Fruit fly (Drosophila melanogaster) whole organism, embryonic: Measurements from ENCODE around the gene Rab18.

Experiments
- Adf1 ChIP-seq: fragments of 200-800 bp; sonication (Bioruptor generic); IDR thresholded peaks from 2 replicates; pipeline ENCODE4 v1.3.6; 2022; ENCODE audit warnings: missing biosample characterization, missing genetic modification characterization
- BEAF-32 ChIP-seq: fragments of 200-800 bp; sonication (Bioruptor generic); optimal IDR thresholded peaks from 3 replicates; lab custom pipeline; 2017; ENCODE audit warnings: missing biosample characterization, missing genetic modification characterization, mild to moderate bottlenecking, moderate library complexity, missing genetic modification reagents
- CG11456 ChIP-seq: fragments of 200-800 bp; sonication (Bioruptor generic); IDR thresholded peaks from 3 replicates; pipeline ENCODE4 v1.3.6; 2022; ENCODE audit warnings: missing biosample characterization, missing genetic modification characterization
- CG13287 ChIP-seq: fragments of 200-800 bp; sonication (Bioruptor generic); IDR thresholded peaks from 2 replicates; pipeline ENCODE4 v1.3.6; 2022; ENCODE audit warnings: missing biosample characterization, missing genetic modification characterization; ENCODE audit not compliant: partially characterized antibody
- CG14860 ChIP-seq: fragments of 200-800 bp; sonication (Bioruptor generic); IDR thresholded peaks from 3 replicates; pipeline ENCODE4 v1.3.6; 2022; ENCODE audit warnings: missing biosample characterization, missing genetic modification characterization; ENCODE audit not compliant: partially characterized antibody
- CG1603 ChIP-seq: fragments of 200-800 bp; sonication (Bioruptor generic); optimal IDR thresholded peaks from 2 replicates; lab custom pipeline; 2019; ENCODE audit warnings: missing biosample characterization, mild to moderate bottlenecking, missing genetic modification characterization, moderate library complexity
- CG16779 ChIP-seq: fragments of 200-800 bp; sonication (Bioruptor generic); IDR thresholded peaks from 2 replicates; pipeline ENCODE4 v1.3.6; 2022; ENCODE audit warnings: missing biosample characterization, missing genetic modification characterization
- CG17829 ChIP-seq: fragments of 200-800 bp; optimal IDR thresholded peaks from 2 replicates; lab custom pipeline; 2019; ENCODE audit warnings: missing biosample characterization, mild to moderate bottlenecking, missing genetic modification characterization, moderate library complexity
- CG18262 ChIP-seq: fragments of 200-800 bp; optimal IDR thresholded peaks from 3 replicates; lab custom pipeline; 2019; ENCODE audit warnings: missing biosample characterization, mild to moderate bottlenecking, missing genetic modification characterization, moderate library complexity
- CG42726 ChIP-seq: fragments of 200-800 bp; sonication (Bioruptor generic); IDR thresholded peaks from 2 replicates; pipeline ENCODE4 v1.3.6; 2022; ENCODE audit warnings: missing biosample characterization, missing genetic modification characterization; ENCODE audit not compliant: partially characterized antibody
- CG6791 ChIP-seq: fragments of 200-800 bp; sonication (Bioruptor generic); IDR thresholded peaks from 3 replicates; pipeline ENCODE4 v1.3.6; 2022; ENCODE audit warnings: missing biosample characterization, missing genetic modification characterization; ENCODE audit not compliant: partially characterized antibody
- CG7963 ChIP-seq: fragments of 200-800 bp; sonication (Bioruptor generic); IDR thresholded peaks from 3 replicates; pipeline ENCODE4 v1.3.6; 2022; ENCODE audit warnings: missing biosample characterization, missing genetic modification characterization; ENCODE audit not compliant: partially characterized antibody
- CG8290 ChIP-seq, 3 experiments: fragments of 200-800 bp; sonication (Bioruptor generic); optimal IDR thresholded peaks; 2 replicates each; lab custom pipeline; 2016 to 2019; ENCODE audit warnings: missing biosample characterization in 3 of 3, missing genetic modification characterization in 3 of 3, mild to moderate bottlenecking in 2 of 3, moderate library complexity in 1 of 3
- CG8765 ChIP-seq: fragments of 200-800 bp; sonication (Bioruptor generic); IDR thresholded peaks from 2 replicates; pipeline ENCODE4 v1.3.6; 2022; ENCODE audit warnings: missing biosample characterization, missing genetic modification characterization
- Camta ChIP-seq: fragments of 200-800 bp; sonication (Bioruptor generic); optimal IDR thresholded peaks from 2 replicates; lab custom pipeline; 2016; ENCODE audit warnings: missing biosample characterization, missing genetic modification characterization
- D19A ChIP-seq: fragments of 200-800 bp; optimal IDR thresholded peaks from 3 replicates; lab custom pipeline; 2019; ENCODE audit warnings: missing biosample characterization, mild to moderate bottlenecking, missing genetic modification characterization, moderate library complexity
- Hsf ChIP-seq: fragments of 200-800 bp; sonication (Bioruptor generic); optimal IDR thresholded peaks from 3 replicates; lab custom pipeline; 2016; ENCODE audit warnings: missing biosample characterization, missing genetic modification characterization
- Opbp ChIP-seq: fragments of 200-800 bp; sonication (Bioruptor generic); IDR thresholded peaks from 3 replicates; pipeline ENCODE4 v1.3.6; 2022; ENCODE audit warnings: missing biosample characterization, missing genetic modification characterization; ENCODE audit not compliant: partially characterized antibody
- Sry-β ChIP-seq: fragments of 200-800 bp; sonication (Bioruptor generic); optimal IDR thresholded peaks from 2 replicates; lab custom pipeline; 2018; ENCODE audit warnings: missing biosample characterization, mild to moderate bottlenecking, missing genetic modification characterization, moderate library complexity
- Vsx1 ChIP-seq: fragments of 200-800 bp; sonication (Bioruptor generic); optimal IDR thresholded peaks from 2 replicates; lab custom pipeline; 2017; ENCODE audit warnings: missing biosample characterization, mild to moderate bottlenecking, missing genetic modification characterization, missing genetic modification reagents
- Xrp1 ChIP-seq: fragments of 200-800 bp; sonication (Bioruptor generic); IDR thresholded peaks from 2 replicates; pipeline ENCODE4 v1.3.6; 2022; ENCODE audit warnings: missing biosample characterization, missing genetic modification characterization
- bbx ChIP-seq: fragments of 200-800 bp; sonication (Bioruptor generic); IDR thresholded peaks from 2 replicates; pipeline ENCODE4 v1.3.6; 2022; ENCODE audit warnings: missing biosample characterization, missing genetic modification characterization; ENCODE audit not compliant: partially characterized antibody
- chm ChIP-seq: fragments of 200-800 bp; sonication (Bioruptor generic); IDR thresholded peaks from 2 replicates; pipeline ENCODE4 v1.3.6; 2022; ENCODE audit warnings: missing biosample characterization, missing genetic modification characterization
- gsb-n ChIP-seq: fragments of 200-800 bp; sonication (Bioruptor generic); optimal IDR thresholded peaks from 3 replicates; lab custom pipeline; 2018; ENCODE audit warnings: missing biosample characterization, mild to moderate bottlenecking, missing genetic modification characterization
- hb ChIP-seq: fragments of 200-800 bp; sonication (Bioruptor generic); IDR thresholded peaks from 3 replicates; pipeline ENCODE4 v1.3.6; 2022; ENCODE audit warnings: missing biosample characterization, missing genetic modification characterization; ENCODE audit not compliant: partially characterized antibody
- hbn ChIP-seq: fragments of 200-800 bp; sonication (Bioruptor generic); IDR thresholded peaks from 2 replicates; pipeline ENCODE4 v1.3.6; 2022; ENCODE audit warnings: missing biosample characterization, missing genetic modification characterization; ENCODE audit not compliant: partially characterized antibody
- kni ChIP-seq: fragments of 200-800 bp; sonication (Bioruptor generic); optimal IDR thresholded peaks from 3 replicates; lab custom pipeline; 2017; ENCODE audit warnings: mild to moderate bottlenecking, missing biosample characterization, missing genetic modification reagents, missing genetic modification characterization
- knrl ChIP-seq: fragments of 200-800 bp; sonication (Bioruptor generic); IDR thresholded peaks from 3 replicates; pipeline ENCODE4 v1.3.6; 2022; ENCODE audit warnings: missing biosample characterization, missing genetic modification characterization; ENCODE audit not compliant: partially characterized antibody
- lbe ChIP-seq: fragments of 200-800 bp; sonication (Bioruptor generic); optimal IDR thresholded peaks from 2 replicates; lab custom pipeline; 2016; ENCODE audit warnings: missing biosample characterization, mild to moderate bottlenecking, missing genetic modification characterization
- mirr ChIP-seq: fragments of 200-800 bp; sonication (Bioruptor generic); optimal IDR thresholded peaks from 3 replicates; lab custom pipeline; 2018; ENCODE audit warnings: missing biosample characterization, mild to moderate bottlenecking, missing genetic modification characterization
- nmo ChIP-seq: fragments of 200-800 bp; sonication (Bioruptor generic); optimal IDR thresholded peaks from 2 replicates; lab custom pipeline; 2018; ENCODE audit warnings: missing biosample characterization, mild to moderate bottlenecking, missing genetic modification characterization, moderate library complexity
- otp ChIP-seq: fragments of 200-800 bp; sonication (Bioruptor generic); IDR thresholded peaks from 3 replicates; pipeline ENCODE4, ENCODE4 v1.3.6; 2022; ENCODE audit warnings: missing biosample characterization, missing genetic modification characterization
- pan ChIP-seq, 4 experiments: fragments of >200 bp in 3 of 4; fragments of 200-800 bp in 1 of 4; sonication (Bioruptor generic) in 1 of 4; optimal IDR thresholded peaks in 3 of 4; IDR thresholded peaks in 1 of 4; 2 replicates each; pipeline versions ENCODE4 v1.3.6 to Lab custom; 2017 to 2022; ENCODE audit warnings: missing biosample characterization in 2 of 4, missing genetic modification characterization in 2 of 4, mixed read lengths in 1 of 4
- ranshi ChIP-seq: fragments of 200-800 bp; sonication (Bioruptor generic); IDR thresholded peaks from 2 replicates; pipeline ENCODE4 v1.3.6; 2022; ENCODE audit warnings: missing biosample characterization, missing genetic modification characterization
- slbo ChIP-seq: fragments of 200-800 bp; sonication (Bioruptor generic); IDR thresholded peaks from 2 replicates; pipeline ENCODE4 v1.3.6; 2022; ENCODE audit warnings: missing biosample characterization, missing genetic modification characterization
- toy ChIP-seq: fragments of 200-800 bp; sonication (Bioruptor generic); IDR thresholded peaks from 2 replicates; pipeline ENCODE4 v1.3.6; 2022; ENCODE audit warnings: missing biosample characterization, missing genetic modification characterization
- trem ChIP-seq: fragments of 200-800 bp; optimal IDR thresholded peaks from 3 replicates; lab custom pipeline; 2019; ENCODE audit warnings: missing biosample characterization, mild to moderate bottlenecking, missing genetic modification characterization, moderate library complexity
- vvl ChIP-seq: fragments of 200-800 bp; sonication (Bioruptor generic); IDR thresholded peaks from 2 replicates; pipeline ENCODE4 v1.3.6; 2022; ENCODE audit warnings: missing biosample characterization, missing genetic modification characterization
- zfh1 ChIP-seq: fragments of 200-800 bp; sonication (Bioruptor generic); IDR thresholded peaks from 3 replicates; pipeline ENCODE4 v1.3.6; 2022; ENCODE audit warnings: missing biosample characterization, missing genetic modification characterization

Gene Rab18

DNA sequence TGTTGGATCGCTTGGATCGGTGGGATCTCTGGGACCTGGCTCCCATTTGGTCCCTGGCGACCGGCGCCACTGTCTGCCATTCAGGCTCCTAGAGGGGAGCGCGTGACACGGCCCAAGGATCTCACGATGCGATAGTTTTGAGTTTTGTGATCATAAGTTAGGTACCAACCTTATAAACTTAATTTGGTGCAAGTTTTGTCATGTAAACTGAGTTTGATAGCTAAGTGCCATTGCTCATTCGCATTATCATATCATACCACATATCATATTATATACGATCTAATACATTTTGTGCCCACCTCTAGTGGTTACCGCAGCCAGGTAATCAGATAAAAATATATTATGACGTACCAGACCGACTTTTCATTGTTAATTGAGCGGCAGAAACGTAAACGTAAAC lies 24.3 kb upstream of the Rab18 start (continued):
- TF ChIP-seq pan (optimal IDR thresholded peaks at IDR 0.05; lab: Kevin White, UChicago) (no peak), pan (GFP tag; optimal IDR thresholded peaks at IDR 0.05 in 1 of 2, IDR thresholded peaks at IDR 0.05 in 1 of 2) (peak in 1 of 2 experiments; percentile 6), D19A (tag; lab: Kevin White, UChicago) (peak; percentile 69), Camta (no peak), gsb-n (tag; lab: Kevin White, UChicago) (no peak), mirr (GFP tag; lab: Kevin White, UChicago) (no peak), CG17829 (tag; lab: Kevin White, UChicago) (peak; percentile 84), bbx (GFP tag; lab: Robert Waterston, UW) (peak; percentile 73), CG8290 (GFP tag; optimal IDR thresholded peaks at IDR 0.05; lab: Kevin White, UChicago) (no peak), CG8290 (tag; optimal IDR thresholded peaks at IDR 0.05; lab: Kevin White, UChicago) (peak in 1 of 2 experiments; percentile 38), CG7963 (0 out of 3 replicates have a peak, but pooled peaks have one; percentile 25), hb (GFP tag; lab: Robert Waterston, UW) (0 out of 3 replicates have a peak, but pooled peaks have one; percentile 41), Hsf (GFP tag; lab: Kevin White, UChicago) (no peak), knrl (GFP tag; lab: Robert Waterston, UW) (peak; percentile 63; the same call in 2 of the 3 replicates), chm (GFP tag; lab: Robert Waterston, UW) (peak; percentile 20; the same call in 1 of the 2 replicates), trem (tag; lab: Kevin White, UChicago) (peak; percentile 51), CG1603 (tag; lab: Kevin White, UChicago) (peak; percentile 30), CG13287 (GFP tag; lab: Robert Waterston, UW) (peak; percentile 56), CG18262 (tag; lab: Kevin White, UChicago) (peak; percentile 80), zfh1 (peak; percentile 52; the same call in 2 of the 3 replicates), Xrp1 (GFP tag; lab: Robert Waterston, UW) (no peak), Opbp (GFP tag; lab: Robert Waterston, UW) (peak; percentile 56; the same call in 1 of the 3 replicates), lbe (no peak), ranshi (GFP tag; lab: Robert Waterston, UW) (peak; percentile 9; the same call in 1 of the 2 replicates), CG8765 (GFP tag; lab: Robert Waterston, UW) (peak; percentile 48; the same call in 1 of the 2 replicates), vvl (peak; percentile 7), CG11456 (GFP tag; lab: Robert Waterston, UW) (peak; percentile 56; the same call in 1 of the 3 replicates), CG16779 (GFP tag; lab: Robert Waterston, UW) (0 out of 2 replicates have a peak, but pooled peaks have one; percentile 10), hbn (GFP tag; lab: Robert Waterston, UW) (peak; percentile 48), toy (GFP tag; lab: Robert Waterston, UW) (no peak), kni (peak; percentile 17), BEAF-32 (GFP tag; lab: Kevin White, UChicago) (peak; percentile 72), CG6791 (peak; percentile 74), CG14860 (GFP tag; lab: Robert Waterston, UW) (peak; percentile 52; the same call in 2 of the 3 replicates), Adf1 (GFP tag; lab: Robert Waterston, UW) (no peak), slbo (peak; percentile 17), Vsx1 (GFP tag; lab: Kevin White, UChicago) (no peak), otp (GFP tag; lab: Robert Waterston, UW) (peak; percentile 4; the same call in 1 of the 3 replicates), Sry-β (GFP tag; lab: Kevin White, UChicago) (peak; percentile 13), CG42726 (0 out of 2 replicates have a peak, but pooled peaks have one; percentile 50), nmo (GFP tag; lab: Kevin White, UChicago) (no peak)
